Fruit fly (Drosophila melanogaster): Measurements from ENCODE around the gene CG1239.

The CG1239 gene

dm6 chr3R:5696384-5696783 is 36.9 kb upstream of the CG1239 start (continued):
- TF ChIP-seq CG14965 (GFP tag; optimal IDR thresholded peaks at IDR 0.05; ENCODE audit: borderline replicate concordance) (no peak), HHEX (GFP tag; optimal IDR thresholded peaks at IDR 0.05) (peak; percentile 25), vvl (GFP tag; IDR thresholded peaks at IDR 0.05) (no peak), odd (GFP tag; optimal IDR thresholded peaks at IDR 0.05) (no peak), abd-A (tag; optimal IDR thresholded peaks at IDR 0.05) (peak; percentile 61), Poxn (GFP tag; IDR thresholded peaks at IDR 0.05) (no peak), CG17912 (GFP tag; optimal IDR thresholded peaks at IDR 0.05) (no peak), caup (GFP tag; optimal IDR thresholded peaks at IDR 0.05; ENCODE audit: severe bottlenecking) (peak; percentile 37), Scr (GFP tag; IDR thresholded peaks at IDR 0.05; ENCODE audit: partially characterized antibody) (no peak), E2f2 (GFP tag; IDR thresholded peaks at IDR 0.05) (no peak), CG4360 (GFP tag; IDR thresholded peaks at IDR 0.05) (0 out of 2 replicates have a peak, but pooled peaks have one; percentile 20), CG3407 (GFP tag; optimal IDR thresholded peaks at IDR 0.05) (no peak), Neu2 (GFP tag; optimal IDR thresholded peaks at IDR 0.05; ENCODE audit: borderline replicate concordance) (no peak), Max (GFP tag; optimal IDR thresholded peaks at IDR 0.05) (no peak), zen2 (GFP tag; IDR thresholded peaks at IDR 0.05; ENCODE audit: partially characterized antibody) (no peak), sd (tag; optimal IDR thresholded peaks at IDR 0.05) (no peak), CG31365 (tag; optimal IDR thresholded peaks at IDR 0.05) (no peak), grn (GFP tag; optimal IDR thresholded peaks at IDR 0.05) (no peak), CG9437 (GFP tag; optimal IDR thresholded peaks at IDR 0.05) (no peak), Sox102F (GFP tag; optimal IDR thresholded peaks at IDR 0.05) (no peak), Bgb (GFP tag; IDR thresholded peaks at IDR 0.05; ENCODE audit: partially characterized antibody) (no peak), az2 (GFP tag; optimal IDR thresholded peaks at IDR 0.05) (no peak), Rfx (GFP tag; IDR thresholded peaks at IDR 0.05) (peak; percentile 41; the same call in 1 of the 2 replicates), C15 (GFP tag; IDR thresholded peaks at IDR 0.05) (no peak), BtbVII (GFP tag; optimal IDR thresholded peaks at IDR 0.05) (peak; percentile 1), Mrtf (GFP tag; IDR thresholded peaks at IDR 0.05) (no peak), CG11696 (GFP tag; IDR thresholded peaks at IDR 0.05) (no peak), twi (tag; optimal IDR thresholded peaks at IDR 0.05) (no peak), ci (GFP tag; IDR thresholded peaks at IDR 0.05) (peak; percentile 67), CG18262 (tag; optimal IDR thresholded peaks at IDR 0.05) (no peak), CG1024 (GFP tag; IDR thresholded peaks at IDR 0.05) (no peak), Hmr (GFP tag; optimal IDR thresholded peaks at IDR 0.05) (peak; percentile 35)

- peak; percentile 13 for TF ChIP-seq CTCF (GFP tag; optimal IDR thresholded peaks at IDR 0.05)
- TF ChIP-seq Xrp1 (GFP tag; IDR thresholded peaks at IDR 0.05), result 0 out of 2 replicates have a peak, but pooled peaks have one; percentile 9
- TF ChIP-seq gcm2 (GFP tag; optimal IDR thresholded peaks at IDR 0.05), result no peak
- TF ChIP-seq CG2199 (GFP tag; IDR thresholded peaks at IDR 0.05), result peak; percentile 80; the same call in 2 of the 3 replicates
- peak; percentile 14 for TF ChIP-seq CG8281 (tag; optimal IDR thresholded peaks at IDR 0.05)
- no peak for TF ChIP-seq chm (GFP tag; IDR thresholded peaks at IDR 0.05)
- 0 out of 4 replicates have a peak, but pooled peaks have one; percentile 18 for TF ChIP-seq Dll (GFP tag; IDR thresholded peaks at IDR 0.05; ENCODE audit: partially characterized antibody)
- no peak for TF ChIP-seq usp (GFP tag; optimal IDR thresholded peaks at IDR 0.05)
- 0 out of 3 replicates have a peak, but pooled peaks have one; percentile 29 for TF ChIP-seq CG34224 (GFP tag; IDR thresholded peaks at IDR 0.05; ENCODE audit: partially characterized antibody)
- no peak for TF ChIP-seq CG18476 (GFP tag; optimal IDR thresholded peaks at IDR 0.05)
- peak; percentile 26; the same call in 1 of the 3 replicates for TF ChIP-seq CG14860 (GFP tag; IDR thresholded peaks at IDR 0.05; ENCODE audit: partially characterized antibody)
- TF ChIP-seq chinmo (GFP tag; IDR thresholded peaks at IDR 0.05; ENCODE audit: partially characterized antibody), result 0 out of 4 replicates have a peak, but pooled peaks have one; percentile 46
- TF ChIP-seq CG2678 (tag; optimal IDR thresholded peaks at IDR 0.05), result no peak
- TF ChIP-seq CG32532 (GFP tag; IDR thresholded peaks at IDR 0.05), result peak; percentile 36; the same call in 1 of the 2 replicates
- TF ChIP-seq CkIIα-i1 (GFP tag; IDR thresholded peaks at IDR 0.05), result no peak
- TF ChIP-seq CG1832 (GFP tag; optimal IDR thresholded peaks at IDR 0.05), result peak; percentile 59
- no peak for TF ChIP-seq esg (GFP tag; conservative IDR thresholded peaks at IDR 0.05)
- peak; percentile 28 for TF ChIP-seq CG8359 (GFP tag; optimal IDR thresholded peaks at IDR 0.05; ENCODE audit: borderline replicate concordance)
- TF ChIP-seq yki (optimal IDR thresholded peaks at IDR 0.05), result peak; percentile 31
- peak; percentile 14 for TF ChIP-seq CG12769 (tag; optimal IDR thresholded peaks at IDR 0.05)
- TF ChIP-seq Hr39 (optimal IDR thresholded peaks at IDR 0.05), result peak; percentile 11
Measured at dm6 chr3R:5701104-5701503, 32.2 kb upstream of the CG1239 start.
